Worm (Caenorhabditis elegans): ENCODE data around the gene pgph-3.

DNA sequence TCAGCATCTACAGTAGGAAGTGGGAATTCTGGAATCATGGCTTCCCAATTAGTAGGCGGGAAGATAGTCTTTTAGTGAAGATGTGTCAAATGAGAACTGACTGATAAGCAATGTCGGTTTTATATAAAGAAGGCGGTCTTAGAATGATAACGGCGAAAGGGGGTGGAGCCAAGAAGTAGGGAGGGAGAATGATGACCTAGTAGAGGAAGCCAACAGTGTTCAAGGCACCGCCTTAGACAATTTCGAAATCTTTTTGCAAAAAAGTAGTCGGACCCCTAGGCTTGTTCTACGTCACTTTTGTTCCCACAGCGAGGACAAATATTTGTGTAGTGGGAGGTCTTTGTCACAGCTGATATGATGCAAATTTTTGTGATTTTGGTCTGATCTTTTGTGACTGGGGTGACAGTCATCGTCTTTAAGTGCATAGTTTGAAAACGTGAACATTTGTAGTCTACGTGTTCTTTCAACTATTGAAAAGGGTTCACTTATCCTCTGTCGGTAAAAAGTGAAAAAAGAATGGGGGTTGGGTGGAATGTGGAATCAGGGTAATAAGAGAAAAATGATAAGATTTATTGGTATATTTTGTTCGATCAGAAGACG is 49.5 kb upstream of the pgph-3 start, which contains the start of gene ZC250.4:
- TF ChIP-seq nhr-47 (tag; optimal IDR thresholded peaks at IDR 0.05): no peak
- TF ChIP-seq snpc-4 (tag; optimal IDR thresholded peaks at IDR 0.05): no peak
- no peak for TF ChIP-seq tbx-2 (tag; optimal IDR thresholded peaks at IDR 0.05)
- TF ChIP-seq ceh-82 (tag; optimal IDR thresholded peaks at IDR 0.05): no peak
- TF ChIP-seq skn-1 (tag; optimal IDR thresholded peaks at IDR 0.05): no peak
- TF ChIP-seq lsy-2 (tag; optimal IDR thresholded peaks at IDR 0.05): no peak
- TF ChIP-seq lin-39 (tag; optimal IDR thresholded peaks at IDR 0.05): no peak

Data from whole organism, L1 larva.